Fruit fly (Drosophila melanogaster): Measurements from ENCODE around the gene CG11964.

Gene CG11964

DNA sequence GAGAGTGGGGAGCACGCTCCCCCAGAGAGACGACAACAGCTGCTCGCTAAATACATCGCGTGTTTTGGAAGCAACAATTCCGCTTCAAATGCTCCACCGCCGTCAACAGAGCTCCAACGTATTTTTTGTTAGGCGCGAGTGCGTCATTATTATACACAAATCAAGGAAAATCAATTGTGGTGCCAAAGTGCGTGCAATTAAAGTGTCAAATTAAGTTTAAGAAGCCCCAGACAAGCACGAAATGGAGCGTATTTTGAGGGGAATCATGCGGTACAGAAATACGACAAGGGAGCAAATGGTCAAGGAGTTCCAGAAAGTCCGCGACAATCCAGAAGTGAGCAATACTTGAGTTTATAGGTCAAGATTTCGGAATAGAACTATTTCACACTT lies 36.0 kb upstream of the CG11964 start, which contains the start of gene CAHbeta (continued):
- TF ChIP-seq gro (GFP tag; optimal IDR thresholded peaks at IDR 0.05) (peak; percentile 36), CG15514 (GFP tag; optimal IDR thresholded peaks at IDR 0.05) (no peak), dpn (GFP tag; optimal IDR thresholded peaks at IDR 0.05) (no peak), Mes4 (GFP tag; optimal IDR thresholded peaks at IDR 0.05) (no peak), CG30020 (tag; optimal IDR thresholded peaks at IDR 0.05) (no peak), danr (GFP tag; IDR thresholded peaks at IDR 0.05) (no peak), hth (optimal IDR thresholded peaks at IDR 0.05) (no peak), CG34376 (GFP tag; optimal IDR thresholded peaks at IDR 0.05) (peak; percentile 81), BtbVII (GFP tag; optimal IDR thresholded peaks at IDR 0.05) (peak; percentile 40), chm (GFP tag; IDR thresholded peaks at IDR 0.05) (peak; percentile 41; the same call in 1 of the 2 replicates), CG8924 (tag; optimal IDR thresholded peaks at IDR 0.05) (no peak), sqz (GFP tag; optimal IDR thresholded peaks at IDR 0.05) (peak; percentile 63), kay (GFP tag; optimal IDR thresholded peaks at IDR 0.05) (peak; percentile 15), CG15601 (tag; optimal IDR thresholded peaks at IDR 0.05) (no peak), ham (GFP tag; IDR thresholded peaks at IDR 0.05) (no peak), CG32532 (GFP tag; IDR thresholded peaks at IDR 0.05) (peak; percentile 36; the same call in 1 of the 2 replicates), Chrac-16 (GFP tag; optimal IDR thresholded peaks at IDR 0.05) (no peak), CG10147 (GFP tag; optimal IDR thresholded peaks at IDR 0.05) (peak; percentile 7), MESR4 (GFP tag; optimal IDR thresholded peaks at IDR 0.05) (no peak), Dip3 (GFP tag; optimal IDR thresholded peaks at IDR 0.05) (no peak), hkb (optimal IDR thresholded peaks at IDR 0.05) (no peak), hkb (GFP tag; IDR thresholded peaks at IDR 0.05) (peak; percentile 44; the same call in 1 of the 2 replicates), B-H2 (GFP tag; optimal IDR thresholded peaks at IDR 0.05) (no peak), lbe (GFP tag; optimal IDR thresholded peaks at IDR 0.05) (no peak), vfl (GFP tag; optimal IDR thresholded peaks at IDR 0.05) (no peak), CG12219 (GFP tag; optimal IDR thresholded peaks at IDR 0.05) (peak; percentile 6), CG17385 (GFP tag; optimal IDR thresholded peaks at IDR 0.05) (peak; percentile 21), Aef1 (GFP tag; IDR thresholded peaks at IDR 0.05) (no peak), chinmo (GFP tag; IDR thresholded peaks at IDR 0.05; ENCODE audit: partially characterized antibody) (0 out of 4 replicates have a peak, but pooled peaks have one; percentile 71), sug (tag; optimal IDR thresholded peaks at IDR 0.05) (peak; percentile 61), dan (GFP tag; IDR thresholded peaks at IDR 0.05) (no peak), Sox100B (GFP tag; optimal IDR thresholded peaks at IDR 0.05) (no peak), CG14667 (GFP tag; IDR thresholded peaks at IDR 0.05) (no peak), emc (GFP tag; optimal IDR thresholded peaks at IDR 0.05) (no peak), stc (GFP tag; IDR thresholded peaks at IDR 0.05) (peak; percentile 23; the same call in 1 of the 2 replicates), sna (GFP tag; IDR thresholded peaks at IDR 0.05; ENCODE audit: partially characterized antibody) (no peak), CG11560 (tag; IDR thresholded peaks at IDR 0.05) (no peak), scrt (GFP tag; optimal IDR thresholded peaks at IDR 0.05) (peak; percentile 84), CG11695 (GFP tag; IDR thresholded peaks at IDR 0.05) (no peak), gfzf (GFP tag; optimal IDR thresholded peaks at IDR 0.05) (no peak), kah (GFP tag; optimal IDR thresholded peaks at IDR 0.05) (peak; percentile 27), CG11696 (GFP tag; IDR thresholded peaks at IDR 0.05) (no peak; the same call in 1 of the 2 replicates), toy (GFP tag; IDR thresholded peaks at IDR 0.05) (no peak), CG13296 (GFP tag; optimal IDR thresholded peaks at IDR 0.05) (peak; percentile 33), Jarid2 (GFP tag; optimal IDR thresholded peaks at IDR 0.05) (peak; percentile 34), CG11504 (tag; optimal IDR thresholded peaks at IDR 0.05) (no peak), CG2875 (GFP tag; optimal IDR thresholded peaks at IDR 0.05) (no peak), CG8478 (optimal IDR thresholded peaks at IDR 0.05) (no peak), trem (tag; optimal IDR thresholded peaks at IDR 0.05) (no peak), mirr (GFP tag; optimal IDR thresholded peaks at IDR 0.05) (peak; percentile 23), Oli (tag; optimal IDR thresholded peaks at IDR 0.05) (no peak), CG12071 (GFP tag; optimal IDR thresholded peaks at IDR 0.05) (peak; percentile 58)

Measured in whole organism, embryonic.